Worm (Caenorhabditis elegans): Measurements from ENCODE around the gene hlh-3.

hlh-3 gene

ce11 chrII:9099017-9099416 lies 12.6 kb downstream of the hlh-3 start, which contains the start of gene T24H10.1 (continued):
- TF ChIP-seq nhr-129 (tag; optimal IDR thresholded peaks at IDR 0.05) (peak; percentile 60), lin-11 (tag; optimal IDR thresholded peaks at IDR 0.05) (peak; percentile 53), unc-62 (GFP tag; optimal IDR thresholded peaks at IDR 0.05) (no peak), snpc-4 (tag; optimal IDR thresholded peaks at IDR 0.05) (peak; percentile 3), nhr-23 (tag; optimal IDR thresholded peaks at IDR 0.05) (no peak), elt-1 (tag; optimal IDR thresholded peaks at IDR 0.05) (no peak), mab-5 (tag; optimal IDR thresholded peaks at IDR 0.05) (peak; percentile 43), ama-1 (optimal IDR thresholded peaks at IDR 0.05) (no peak), ztf-1 (GFP tag; conservative IDR thresholded peaks at IDR 0.05) (no peak), egl-27 (tag; optimal IDR thresholded peaks at IDR 0.05) (peak; percentile 20), nhr-11 (tag; optimal IDR thresholded peaks at IDR 0.05) (no peak), sma-3 (GFP tag; optimal IDR thresholded peaks at IDR 0.05) (peak; percentile 43)

ce11 chrII:9100798-9101197 lies 14.4 kb downstream of the hlh-3 start, which contains the start of gene T24H10.5:
TSS of gene T24H10.5 (plus strand) at chrII:9101098.
- TF ChIP-seq unc-55 (GFP tag; optimal IDR thresholded peaks at IDR 0.05) (no peak), alr-1 (tag; optimal IDR thresholded peaks at IDR 0.05) (no peak), aly-2 (tag; optimal IDR thresholded peaks at IDR 0.05) (no peak), sma-3 (GFP tag; optimal IDR thresholded peaks at IDR 0.05) (no peak), mbf-1 (tag; optimal IDR thresholded peaks at IDR 0.05) (no peak), unc-39 (tag; optimal IDR thresholded peaks at IDR 0.05) (no peak), lin-13 (GFP tag; optimal IDR thresholded peaks at IDR 0.05) (no peak), nhr-21 (tag; optimal IDR thresholded peaks at IDR 0.05) (no peak), ama-1 (optimal IDR thresholded peaks at IDR 0.05) (no peak), sma-9 (GFP tag; optimal IDR thresholded peaks at IDR 0.05) (no peak), sma-9 (tag; optimal IDR thresholded peaks at IDR 0.05) (no peak), C34F6.9 (tag; optimal IDR thresholded peaks at IDR 0.05) (no peak), crh-2 (tag; optimal IDR thresholded peaks at IDR 0.05) (no peak), ztf-11 (tag; optimal IDR thresholded peaks at IDR 0.05) (no peak), blmp-1 (tag; optimal IDR thresholded peaks at IDR 0.05; ENCODE audit: insufficient read depth) (no peak), lsy-2 (tag; optimal IDR thresholded peaks at IDR 0.05) (no peak), egl-27 (tag; optimal IDR thresholded peaks at IDR 0.05) (no peak), elt-1 (tag; optimal IDR thresholded peaks at IDR 0.05) (no peak), nhr-25 (tag; optimal IDR thresholded peaks at IDR 0.05) (no peak), nhr-129 (tag; optimal IDR thresholded peaks at IDR 0.05) (no peak)

ce11 chrII:9107095-9107769 lies 20.8 kb downstream of the hlh-3 start, which contains the start of gene dyrb-1:
TSS of gene dyrb-1 (minus strand) at chrII:9107145.
- TF ChIP-seq gmeb-1 (tag; optimal IDR thresholded peaks at IDR 0.05) = no peak

ce11 chrII:9108443-9108842 lies 22.0 kb downstream of the hlh-3 start, which contains the start of gene dnj-23:
TSS of gene dnj-23 (minus strand) at chrII:9108600.
- TF ChIP-seq zag-1 (tag; optimal IDR thresholded peaks at IDR 0.05) (no peak), elt-1 (tag; optimal IDR thresholded peaks at IDR 0.05) (no peak), unc-39 (tag; optimal IDR thresholded peaks at IDR 0.05) (no peak), gmeb-1 (tag; optimal IDR thresholded peaks at IDR 0.05) (peak; percentile 79), ceh-82 (tag; optimal IDR thresholded peaks at IDR 0.05) (no peak), mdl-1 (tag; optimal IDR thresholded peaks at IDR 0.05) (no peak), R02D3.7 (tag; optimal IDR thresholded peaks at IDR 0.05) (no peak), unc-55 (GFP tag; optimal IDR thresholded peaks at IDR 0.05) (peak; percentile 63), nhr-25 (tag; optimal IDR thresholded peaks at IDR 0.05) (no peak), ZK546.5 (tag; optimal IDR thresholded peaks at IDR 0.05) (no peak), sma-9 (GFP tag; optimal IDR thresholded peaks at IDR 0.05) (no peak), sma-9 (tag; optimal IDR thresholded peaks at IDR 0.05) (no peak), mab-5 (tag; optimal IDR thresholded peaks at IDR 0.05) (no peak), nhr-237 (tag; optimal IDR thresholded peaks at IDR 0.05) (no peak), fos-1 (tag; optimal IDR thresholded peaks at IDR 0.05) (peak; percentile 1), nhr-129 (tag; optimal IDR thresholded peaks at IDR 0.05) (peak; percentile 25), lsy-2 (tag; optimal IDR thresholded peaks at IDR 0.05) (peak in 1 of 2 experiments; percentile 41), nhr-11 (tag; optimal IDR thresholded peaks at IDR 0.05) (no peak), skn-1 (tag; optimal IDR thresholded peaks at IDR 0.05) (no peak), C34F6.9 (tag; optimal IDR thresholded peaks at IDR 0.05) (peak; percentile 47), crh-2 (tag; optimal IDR thresholded peaks at IDR 0.05) (peak; percentile 22), Y55F3AM.14 (GFP tag; optimal IDR thresholded peaks at IDR 0.05) (no peak)

Data from whole organism, L2 larva.